Worm (Caenorhabditis elegans) whole organism, L3 larva: ENCODE results near the gene ztf-8.

ENCODE experiments used
- lin-39 ChIP-seq: fragments of 150-350 bp; optimal IDR thresholded peaks from 2 replicates; lab custom pipeline; 2018; ENCODE audit warnings: missing biosample characterization, missing genetic modification reagents, missing genetic modification characterization
- sea-2 ChIP-seq: fragments of 150-350 bp; sonication (generic microtip); optimal IDR thresholded peaks from 4 replicates; lab custom pipeline; 2014; ENCODE audit warnings: missing biosample characterization, missing genetic modification reagents, missing genetic modification characterization
- tbx-2 ChIP-seq: sonication (generic microtip); optimal IDR thresholded peaks from 2 replicates; lab custom pipeline; 2016; ENCODE audit warnings: mild to moderate bottlenecking, missing genetic modification characterization, missing compliant biosample characterization
- ztf-11 ChIP-seq: fragments of 150-350 bp; optimal IDR thresholded peaks from 2 replicates; lab custom pipeline; 2014; ENCODE audit warnings: missing biosample characterization, missing genetic modification characterization
- ztf-4 ChIP-seq: fragments of 150-350 bp; optimal IDR thresholded peaks from 2 replicates; lab custom pipeline; 2014; ENCODE audit warnings: missing biosample characterization, missing genetic modification characterization

DNA sequence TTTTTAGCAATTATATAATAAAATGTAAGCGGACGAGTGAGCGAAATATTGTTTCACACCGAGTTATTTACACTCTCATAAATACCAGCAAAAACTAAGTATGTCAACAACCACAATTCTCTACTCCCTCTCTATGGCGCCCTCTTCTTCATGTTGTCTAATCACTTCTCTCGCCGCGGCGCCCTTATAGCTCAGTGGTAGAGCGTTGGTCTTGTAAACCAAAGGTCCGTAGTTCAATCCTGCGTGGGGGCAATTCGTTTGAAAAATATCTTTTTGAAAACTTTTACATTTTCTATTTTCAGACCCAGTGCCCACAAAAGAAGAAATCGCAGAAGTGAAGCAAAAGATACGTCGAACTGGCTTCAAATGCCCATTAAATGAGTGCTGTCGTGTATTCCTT lies 32.5 kb upstream of the ztf-8 start:
- no peak for TF ChIP-seq lin-39 (tag; lab: Kevin White, UChicago)
- no peak for TF ChIP-seq sea-2 (GFP tag; lab: Kevin White, UChicago)
- TF ChIP-seq ztf-11 = no peak
- TF ChIP-seq ztf-4 (tag; lab: Kevin White, UChicago) = peak; percentile 15
- TF ChIP-seq tbx-2 (tag; lab: Kevin White, UChicago) = peak; percentile 60
